Fruit fly (Drosophila melanogaster): ENCODE measurements around the gene gcm2.

gcm2 gene

DNA sequence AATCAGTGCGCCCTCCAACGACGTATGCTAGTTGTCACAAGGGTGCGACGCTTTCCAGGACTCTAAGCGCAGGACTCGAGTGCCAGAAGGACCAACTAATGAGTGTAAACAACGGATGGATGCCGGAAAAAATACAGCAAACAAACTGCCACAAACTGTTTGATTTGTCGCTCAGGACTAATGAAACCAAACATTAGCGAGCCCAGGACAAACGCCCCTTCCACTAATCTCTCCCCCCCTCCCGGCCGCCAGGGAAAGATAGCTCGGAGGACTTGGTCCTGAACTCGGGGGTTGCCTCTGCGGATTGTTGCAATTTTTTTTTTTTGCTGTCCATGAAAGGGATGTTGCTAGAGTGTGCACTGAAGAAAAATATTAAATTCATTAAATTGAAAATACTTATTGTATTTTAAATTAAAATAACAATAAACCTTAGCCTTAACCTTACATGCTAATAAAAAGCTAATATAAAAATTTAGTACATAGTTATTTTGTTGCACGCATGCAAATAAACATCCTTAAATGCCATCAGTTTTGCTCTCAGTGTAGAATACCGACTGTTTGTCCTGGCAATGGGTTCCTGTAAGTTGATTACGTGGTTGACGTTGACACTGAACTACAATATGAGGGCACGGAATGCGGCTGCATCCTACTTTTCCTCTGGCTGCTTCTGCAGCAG, 13.6 kb upstream of the gcm2 start (continued):
- TF ChIP-seq CG18476 (GFP tag; optimal IDR thresholded peaks at IDR 0.05) (no peak), eyg (GFP tag; optimal IDR thresholded peaks at IDR 0.05) (no peak), gce (GFP tag; IDR thresholded peaks at IDR 0.05) (no peak), CG13775 (GFP tag; optimal IDR thresholded peaks at IDR 0.05) (peak; percentile 44), cas (GFP tag; IDR thresholded peaks at IDR 0.05) (no peak), E2f2 (GFP tag; IDR thresholded peaks at IDR 0.05) (peak; percentile 29; the same call in 1 of the 2 replicates), CG1792 (GFP tag; optimal IDR thresholded peaks at IDR 0.05) (no peak), kay (GFP tag; optimal IDR thresholded peaks at IDR 0.05) (no peak), CG10979 (tag; optimal IDR thresholded peaks at IDR 0.05) (peak; percentile 85), CG12942 (GFP tag; optimal IDR thresholded peaks at IDR 0.05) (no peak), zen2 (GFP tag; IDR thresholded peaks at IDR 0.05; ENCODE audit: partially characterized antibody) (no peak), Meics (GFP tag; optimal IDR thresholded peaks at IDR 0.05) (no peak), CG30403 (GFP tag; optimal IDR thresholded peaks at IDR 0.05) (peak; percentile 22), ap (GFP tag; IDR thresholded peaks at IDR 0.05) (peak; percentile 45), insv (GFP tag; optimal IDR thresholded peaks at IDR 0.05) (no peak), ash1 (GFP tag; optimal IDR thresholded peaks at IDR 0.05) (no peak), otp (GFP tag; IDR thresholded peaks at IDR 0.05) (0 out of 3 replicates have a peak, but pooled peaks have one; percentile 12), CG4360 (GFP tag; IDR thresholded peaks at IDR 0.05) (peak; percentile 39; the same call in 1 of the 2 replicates), CG30431 (GFP tag; optimal IDR thresholded peaks at IDR 0.05) (no peak), CG2875 (GFP tag; optimal IDR thresholded peaks at IDR 0.05) (peak; percentile 37), nmo (GFP tag; optimal IDR thresholded peaks at IDR 0.05) (peak; percentile 62), pfk (GFP tag; optimal IDR thresholded peaks at IDR 0.05) (no peak), peb (GFP tag; IDR thresholded peaks at IDR 0.05) (peak; percentile 25; the same call in 1 of the 2 replicates), grau (tag; optimal IDR thresholded peaks at IDR 0.05) (peak; percentile 46), sc (optimal IDR thresholded peaks at IDR 0.05) (no peak), sc (GFP tag; optimal IDR thresholded peaks at IDR 0.05) (peak; percentile 15), CTCF (GFP tag; optimal IDR thresholded peaks at IDR 0.05) (no peak), CG17361 (GFP tag; IDR thresholded peaks at IDR 0.05) (peak; percentile 68), row (GFP tag; IDR thresholded peaks at IDR 0.05) (peak; percentile 75), MESR4 (GFP tag; optimal IDR thresholded peaks at IDR 0.05) (no peak), CG6813 (GFP tag; optimal IDR thresholded peaks at IDR 0.05) (peak; percentile 32), gem (tag; optimal IDR thresholded peaks at IDR 0.05) (peak; percentile 73), dimm (GFP tag; IDR thresholded peaks at IDR 0.05) (no peak), Atf6 (GFP tag; IDR thresholded peaks at IDR 0.05) (no peak), ewg (GFP tag; optimal IDR thresholded peaks at IDR 0.05) (peak; percentile 16), Xrp1 (GFP tag; IDR thresholded peaks at IDR 0.05) (peak; percentile 84), CG17802 (tag; optimal IDR thresholded peaks at IDR 0.05) (no peak), CG17912 (GFP tag; optimal IDR thresholded peaks at IDR 0.05) (no peak), sens (GFP tag) (peak; percentile 86), lilli (GFP tag; optimal IDR thresholded peaks at IDR 0.05) (no peak), Doc3 (GFP tag; IDR thresholded peaks at IDR 0.05; ENCODE audit: partially characterized antibody) (no peak), CG17829 (tag; optimal IDR thresholded peaks at IDR 0.05) (peak; percentile 80), cg (GFP tag; optimal IDR thresholded peaks at IDR 0.05) (no peak), CG14710 (tag; optimal IDR thresholded peaks at IDR 0.05) (peak; percentile 76), tin (GFP tag; optimal IDR thresholded peaks at IDR 0.05) (peak; percentile 5), CG8388 (GFP tag; optimal IDR thresholded peaks at IDR 0.05) (peak; percentile 62), CG32767 (GFP tag; IDR thresholded peaks at IDR 0.05) (no peak), CG10959 (GFP tag; IDR thresholded peaks at IDR 0.05) (peak; percentile 73), Eip74EF (GFP tag; optimal IDR thresholded peaks at IDR 0.05) (peak in 1 of 2 experiments; percentile 2), hth (optimal IDR thresholded peaks at IDR 0.05) (no peak), CG14014 (GFP tag; IDR thresholded peaks at IDR 0.05) (0 out of 2 replicates have a peak, but pooled peaks have one; percentile 22)

Measured in whole organism, embryonic.